Worm (Caenorhabditis elegans): ENCODE measurements around the gene F56D6.9.

The F56D6.9 gene

DNA sequence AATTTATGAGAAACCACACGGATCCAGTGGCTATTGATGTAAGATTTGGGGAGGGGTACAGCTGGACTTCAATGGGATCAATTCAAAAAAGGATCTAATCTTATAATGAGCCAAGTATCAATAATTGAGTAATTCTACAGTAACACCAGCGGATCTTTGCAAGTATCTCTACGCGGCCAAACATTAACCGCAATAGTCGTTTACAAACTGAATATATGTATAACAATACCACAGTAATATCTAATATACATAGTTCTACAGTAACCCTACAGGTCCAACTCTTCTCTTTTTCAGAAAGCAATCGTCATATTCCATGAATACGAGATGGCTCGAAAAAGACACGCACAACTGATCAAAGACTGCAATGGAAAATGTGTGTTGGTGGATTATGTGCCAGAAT, at the start of gene F56D6.9:
F56D6.9 (plus strand) TSS at position 301 of the 400 bp plus-strand sequence.
- TF ChIP-seq ztf-26 (tag; optimal IDR thresholded peaks at IDR 0.05) (no peak), bed-2 (GFP tag; IDR thresholded peaks at IDR 0.05) (no peak), D2030.7 (GFP tag; IDR thresholded peaks at IDR 0.05) (no peak), Y79H2A.3 (GFP tag; conservative IDR thresholded peaks at IDR 0.05) (no peak), snpc-1.3 (tag; optimal IDR thresholded peaks at IDR 0.05; ENCODE audit: insufficient read depth) (no peak), bed-1 (GFP tag; IDR thresholded peaks at IDR 0.05) (no peak), lin-35 (GFP tag; optimal IDR thresholded peaks at IDR 0.05) (no peak), Y67H2A.10 (GFP tag; conservative IDR thresholded peaks at IDR 0.05) (no peak), F22D6.2 (tag; optimal IDR thresholded peaks at IDR 0.05) (no peak), B0336.3 (GFP tag; IDR thresholded peaks at IDR 0.05) (no peak), Y53F4B.3 (GFP tag; IDR thresholded peaks at IDR 0.05) (no peak), pbrm-1 (GFP tag; IDR thresholded peaks at IDR 0.05) (no peak), F37B4.10 (GFP tag; IDR thresholded peaks at IDR 0.05) (no peak), ztf-6 (GFP tag; IDR thresholded peaks at IDR 0.05) (no peak), mel-28 (tag; optimal IDR thresholded peaks at IDR 0.05; ENCODE audit: borderline replicate concordance) (no peak), ztf-25 (GFP tag; IDR thresholded peaks at IDR 0.05) (no peak)

DNA sequence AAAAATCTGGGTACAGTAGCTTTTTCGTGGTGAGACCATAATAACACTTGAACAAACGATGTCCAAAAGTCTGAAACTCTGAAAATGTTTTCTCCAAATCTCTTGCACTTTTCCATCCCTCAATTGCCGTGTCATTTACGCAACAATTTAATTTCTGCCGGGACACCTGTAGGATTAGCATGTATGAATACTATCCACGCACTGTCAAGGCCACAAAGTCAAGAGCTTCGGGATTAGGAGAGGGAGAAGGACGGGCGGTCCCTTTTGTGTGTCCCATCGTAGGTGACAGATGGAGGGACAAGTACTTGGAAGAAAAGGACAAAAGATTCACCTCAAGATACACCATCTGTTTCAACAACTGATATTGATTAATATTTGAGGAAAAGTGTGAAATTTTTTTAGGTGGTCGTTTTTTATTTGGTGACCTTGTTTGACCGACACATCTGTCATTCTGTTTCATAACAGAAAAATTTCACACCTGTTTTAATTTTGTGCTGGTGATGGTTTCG, 49.1 kb upstream of the F56D6.9 start:
- no peak for TF ChIP-seq Y95B8A.8 (GFP tag; IDR thresholded peaks at IDR 0.05)
- TF ChIP-seq akir-1 (GFP tag; optimal IDR thresholded peaks at IDR 0.05): no peak
- no peak for TF ChIP-seq gei-17 (GFP tag; optimal IDR thresholded peaks at IDR 0.05)
- TF ChIP-seq ceh-91 (GFP tag; IDR thresholded peaks at IDR 0.05): no peak
- no peak for TF ChIP-seq nhr-80 (tag; optimal IDR thresholded peaks at IDR 0.05)
- TF ChIP-seq lsy-27 (tag; optimal IDR thresholded peaks at IDR 0.05; ENCODE audit: borderline replicate concordance, insufficient read depth): no peak
- no peak for TF ChIP-seq atf-7 (tag; optimal IDR thresholded peaks at IDR 0.05)
- TF ChIP-seq zim-3 (tag; optimal IDR thresholded peaks at IDR 0.05): no peak
- TF ChIP-seq mel-28 (tag; optimal IDR thresholded peaks at IDR 0.05; ENCODE audit: borderline replicate concordance): no peak
- no peak for TF ChIP-seq Y56A3A.18 (GFP tag; IDR thresholded peaks at IDR 0.05)
- no peak for TF ChIP-seq aptf-3 (GFP tag; IDR thresholded peaks at IDR 0.05)
- no peak for TF ChIP-seq T26A5.8 (tag; optimal IDR thresholded peaks at IDR 0.05)
- TF ChIP-seq egl-44 (GFP tag; IDR thresholded peaks at IDR 0.05): no peak
- TF ChIP-seq somi-1 (GFP tag; optimal IDR thresholded peaks at IDR 0.05): no peak
- TF ChIP-seq lag-1 (GFP tag; IDR thresholded peaks at IDR 0.05): no peak

DNA sequence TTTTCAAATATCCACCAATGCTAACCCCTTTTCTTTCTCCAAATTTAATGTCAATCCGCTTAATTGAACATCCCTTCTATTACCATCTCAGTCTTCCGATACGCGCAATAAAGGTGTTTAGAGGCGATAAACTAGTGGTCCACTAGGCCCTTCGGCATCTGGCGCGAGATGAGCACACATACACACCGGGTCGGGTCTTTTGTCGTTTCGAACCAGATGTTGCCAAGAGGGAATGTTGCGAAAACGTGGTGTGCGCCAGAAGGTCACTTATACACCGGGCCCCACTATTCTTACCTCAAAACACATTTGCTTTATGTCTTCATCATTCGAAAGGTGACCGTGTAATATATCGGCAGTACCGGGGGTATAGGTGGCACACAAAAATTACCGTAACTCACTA, 48.1 kb upstream of the F56D6.9 start:
- no peak for TF ChIP-seq cebp-1 (GFP tag; IDR thresholded peaks at IDR 0.05)
- TF ChIP-seq cebp-1 (tag; optimal IDR thresholded peaks at IDR 0.05): no peak
- TF ChIP-seq ceh-27 (GFP tag; optimal IDR thresholded peaks at IDR 0.05): no peak
- no peak for TF ChIP-seq atf-7 (tag; optimal IDR thresholded peaks at IDR 0.05)
- no peak for TF ChIP-seq madf-10 (tag; optimal IDR thresholded peaks at IDR 0.05)
- TF ChIP-seq egrh-3 (GFP tag; IDR thresholded peaks at IDR 0.05): no peak
- no peak for TF ChIP-seq cebp-2 (GFP tag; IDR thresholded peaks at IDR 0.05)
- no peak for TF ChIP-seq lin-26 (GFP tag; IDR thresholded peaks at IDR 0.05)
- no peak for TF ChIP-seq lag-1 (GFP tag; IDR thresholded peaks at IDR 0.05)
- TF ChIP-seq nhr-120 (GFP tag; IDR thresholded peaks at IDR 0.05): no peak
- TF ChIP-seq rcor-1 (GFP tag; IDR thresholded peaks at IDR 0.05): no peak
- TF ChIP-seq F10E7.11 (tag; optimal IDR thresholded peaks at IDR 0.05): no peak
- TF ChIP-seq K11D2.4 (GFP tag; IDR thresholded peaks at IDR 0.05): no peak
- TF ChIP-seq ets-4 (GFP tag; optimal IDR thresholded peaks at IDR 0.05): no peak
- no peak for TF ChIP-seq lin-40 (tag; optimal IDR thresholded peaks at IDR 0.05)
- TF ChIP-seq egl-44 (GFP tag; IDR thresholded peaks at IDR 0.05): no peak
- no peak for TF ChIP-seq ceh-58 (GFP tag; IDR thresholded peaks at IDR 0.05)

Measured in whole organism, young adult.